Worm (Caenorhabditis elegans): ENCODE results near the gene F52D2.5.

DNA sequence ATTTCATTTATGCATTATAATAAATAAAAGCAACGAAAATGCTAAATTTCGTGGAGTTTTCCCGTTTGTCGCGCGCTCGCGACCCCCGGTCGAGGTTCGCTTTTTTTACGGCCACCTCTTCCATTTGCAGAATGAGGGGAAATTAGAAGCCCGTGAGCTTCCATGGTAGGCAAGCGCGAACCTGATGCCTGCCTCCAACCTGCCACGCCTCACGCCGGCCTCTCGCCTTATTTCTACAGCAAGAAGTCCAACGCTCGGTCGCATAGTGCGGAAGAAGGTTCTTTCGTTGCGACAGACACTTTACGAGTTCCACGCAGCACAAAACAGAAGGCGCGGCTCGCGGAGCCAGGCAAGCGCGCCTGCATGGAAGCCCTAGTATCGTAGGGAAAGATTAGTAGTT, 3.0 kb downstream of the F52D2.5 start:
- TF ChIP-seq dao-5 (tag; optimal IDR thresholded peaks at IDR 0.05) = no peak
- no peak for TF ChIP-seq him-1 (tag; optimal IDR thresholded peaks at IDR 0.05)

All from whole organism, L4/young adult.